Worm (Caenorhabditis elegans) whole organism, young adult: ENCODE data around the gene hlh-8.

ENCODE experiments used
- B0019.2 ChIP-seq: fragments of 200-800 bp; sonication (Bioruptor generic); conservative IDR thresholded peaks from 2 replicates; pipeline ENCODE4 v1.3.6; 2022; ENCODE audit warnings: missing genetic modification reagents, missing genetic modification characterization, missing compliant biosample characterization
- B0336.3 ChIP-seq: fragments of 200-800 bp; sonication (Bioruptor generic); IDR thresholded peaks from 2 replicates; pipeline ENCODE4 v1.3.6; 2022; ENCODE audit warnings: missing genetic modification characterization, missing compliant biosample characterization
- C17E4.6 ChIP-seq: fragments of 200-800 bp; sonication (Bioruptor generic); IDR thresholded peaks from 2 replicates; pipeline ENCODE4 v1.3.6; 2022; ENCODE audit warnings: missing genetic modification reagents, missing genetic modification characterization, missing compliant biosample characterization
- D2030.7 ChIP-seq: fragments of 200-800 bp; sonication (Bioruptor generic); IDR thresholded peaks from 2 replicates; pipeline ENCODE4 v1.3.6; 2022; ENCODE audit warnings: missing genetic modification reagents, missing genetic modification characterization, missing compliant biosample characterization
- F22D6.2 ChIP-seq: sonication (generic microtip); optimal IDR thresholded peaks from 2 replicates; lab custom pipeline; 2016; ENCODE audit warnings: mild to moderate bottlenecking, missing genetic modification characterization, missing compliant biosample characterization
- F39B2.1 ChIP-seq: fragments of 200-800 bp; sonication (Bioruptor generic); IDR thresholded peaks from 2 replicates; pipeline ENCODE4 v1.3.6; 2022; ENCODE audit warnings: missing genetic modification reagents, missing genetic modification characterization, missing compliant biosample characterization
- F49E8.2 ChIP-seq: sonication (generic microtip); optimal IDR thresholded peaks from 3 replicates; lab custom pipeline; 2017; ENCODE audit warnings: missing genetic modification characterization, mild to moderate bottlenecking, missing compliant biosample characterization, antibody characterized with exemption, moderate library complexity; ENCODE audit not compliant: insufficient read depth
- F55B11.4 ChIP-seq: sonication (generic microtip); optimal IDR thresholded peaks from 2 replicates; lab custom pipeline; 2016; ENCODE audit warnings: missing compliant biosample characterization, missing genetic modification characterization, borderline replicate concordance; ENCODE audit not compliant: insufficient read depth
- F57C9.4 ChIP-seq: sonication (generic microtip); optimal IDR thresholded peaks from 2 replicates; lab custom pipeline; 2017; ENCODE audit warnings: mild to moderate bottlenecking, missing genetic modification characterization, missing compliant biosample characterization
- T26A5.8 ChIP-seq: sonication (generic microtip); optimal IDR thresholded peaks from 2 replicates; lab custom pipeline; 2016; ENCODE audit warnings: missing genetic modification characterization, missing compliant biosample characterization
- Y53F4B.3 ChIP-seq: fragments of 200-800 bp; sonication (Bioruptor generic); IDR thresholded peaks from 2 replicates; pipeline ENCODE4 v1.3.6; 2022; ENCODE audit warnings: missing genetic modification reagents, missing genetic modification characterization, missing compliant biosample characterization
- Y95B8A.8 ChIP-seq: fragments of 200-800 bp; sonication (Bioruptor generic); IDR thresholded peaks from 2 replicates; pipeline ENCODE4 v1.3.6; 2022; ENCODE audit warnings: missing genetic modification reagents, missing genetic modification characterization, missing compliant biosample characterization
- ZK185.1 ChIP-seq: sonication (generic microtip); optimal IDR thresholded peaks from 2 replicates; lab custom pipeline; 2016; ENCODE audit warnings: mild to moderate bottlenecking, missing genetic modification characterization, missing compliant biosample characterization; ENCODE audit not compliant: poor library complexity, severe bottlenecking
- ama-1 ChIP-seq, 3 experiments: fragments of 150-350 bp in 1 of 3; sonication (generic microtip) in 2 of 3; optimal IDR thresholded peaks; 2 replicates each; lab custom pipeline; 2014 to 2018; ENCODE audit warnings: missing biosample characterization in 2 of 3, missing genetic modification characterization in 2 of 3, missing genetic modification reagents in 2 of 3
- atf-7 ChIP-seq: sonication (generic microtip); optimal IDR thresholded peaks from 2 replicates; lab custom pipeline; 2017; ENCODE audit warnings: mild to moderate bottlenecking, missing genetic modification characterization, missing compliant biosample characterization
- attf-5 ChIP-seq: fragments of 200-800 bp; sonication (Bioruptor generic); optimal IDR thresholded peaks from 2 replicates; lab custom pipeline; 2018; ENCODE audit warnings: mild to moderate bottlenecking, missing genetic modification characterization, missing compliant biosample characterization
- egrh-3 ChIP-seq: fragments of 200-800 bp; sonication (Bioruptor generic); IDR thresholded peaks from 2 replicates; pipeline ENCODE4 v1.3.6; 2022; ENCODE audit warnings: missing genetic modification reagents, missing genetic modification characterization, missing compliant biosample characterization
- hlh-26 ChIP-seq: fragments of 200-800 bp; sonication (Bioruptor generic); conservative IDR thresholded peaks from 2 replicates; pipeline ENCODE4 v1.3.6; 2022; ENCODE audit warnings: missing genetic modification reagents, missing genetic modification characterization, missing compliant biosample characterization
- let-607 ChIP-seq, 2 experiments: fragments of 200-800 bp in 1 of 2; sonication (Bioruptor generic) in 1 of 2; sonication (generic microtip) in 1 of 2; optimal IDR thresholded peaks; 2 replicates each; lab custom pipeline; 2016 to 2018; ENCODE audit warnings: mild to moderate bottlenecking in 2 of 2, missing compliant biosample characterization in 2 of 2, missing genetic modification characterization in 2 of 2, moderate library complexity in 2 of 2, missing genotype in 1 of 2
- lin-54 ChIP-seq: fragments of 200-800 bp; sonication (Bioruptor generic); optimal IDR thresholded peaks from 2 replicates; lab custom pipeline; 2018; ENCODE audit warnings: mild to moderate bottlenecking, missing genetic modification characterization, missing compliant biosample characterization
- lir-1 ChIP-seq: fragments of 200-800 bp; sonication (Bioruptor generic); conservative IDR thresholded peaks from 2 replicates; pipeline ENCODE4 v1.3.6; 2022; ENCODE audit warnings: missing genetic modification reagents, missing genetic modification characterization, missing compliant biosample characterization
- lsl-1 ChIP-seq: fragments of 200-800 bp; sonication (Bioruptor generic); optimal IDR thresholded peaks from 2 replicates; lab custom pipeline; 2018; ENCODE audit warnings: mild to moderate bottlenecking, missing genetic modification characterization, moderate library complexity, missing compliant biosample characterization
- madf-10 ChIP-seq: sonication (generic microtip); optimal IDR thresholded peaks from 2 replicates; lab custom pipeline; 2016; ENCODE audit warnings: mild to moderate bottlenecking, missing genetic modification characterization, missing compliant biosample characterization
- madf-3 ChIP-seq: fragments of 200-800 bp; sonication (Bioruptor generic); IDR thresholded peaks from 2 replicates; pipeline ENCODE4 v1.3.6; 2022; ENCODE audit warnings: missing genetic modification reagents, missing genetic modification characterization, missing compliant biosample characterization
- madf-6 ChIP-seq: fragments of 200-800 bp; sonication (Bioruptor generic); IDR thresholded peaks from 2 replicates; pipeline ENCODE4 v1.3.6; 2022; ENCODE audit warnings: missing genetic modification reagents, missing genetic modification characterization, missing compliant biosample characterization
- mes-4 ChIP-seq: sonication (generic microtip); optimal IDR thresholded peaks from 2 replicates; lab custom pipeline; 2016; ENCODE audit warnings: missing genotype, missing genetic modification characterization, missing compliant biosample characterization
- nfya-1 ChIP-seq: sonication (generic microtip); optimal IDR thresholded peaks from 2 replicates; lab custom pipeline; 2017; ENCODE audit warnings: antibody characterized with exemption, missing compliant biosample characterization, missing genetic modification characterization, borderline replicate concordance; ENCODE audit not compliant: insufficient read depth
- nhr-27 ChIP-seq: fragments of 200-800 bp; sonication (Bioruptor generic); optimal IDR thresholded peaks from 2 replicates; lab custom pipeline; 2018; ENCODE audit warnings: mild to moderate bottlenecking, missing genetic modification characterization, moderate library complexity, missing compliant biosample characterization
- pbrm-1 ChIP-seq: fragments of 200-800 bp; sonication (Bioruptor generic); IDR thresholded peaks from 2 replicates; pipeline ENCODE4 v1.3.6; 2022; ENCODE audit warnings: missing genetic modification reagents, missing genetic modification characterization, missing compliant biosample characterization
- repo-1 ChIP-seq: sonication (generic microtip); optimal IDR thresholded peaks from 2 replicates; lab custom pipeline; 2017; ENCODE audit warnings: mild to moderate bottlenecking, missing genetic modification characterization, missing compliant biosample characterization
- rpc-1 ChIP-seq, 2 experiments: fragments of 150-350 bp in 1 of 2; sonication (generic microtip) in 1 of 2; optimal IDR thresholded peaks; 2 replicates each; lab custom pipeline; 2014 to 2018; ENCODE audit warnings: missing biosample characterization in 1 of 2, missing genetic modification characterization in 1 of 2, missing genetic modification reagents in 1 of 2, missing genotype in 1 of 2
- sea-2 ChIP-seq: fragments of 200-800 bp; sonication (Bioruptor generic); IDR thresholded peaks from 2 replicates; pipeline ENCODE4 v1.3.6; 2022; ENCODE audit warnings: missing genetic modification characterization, missing compliant biosample characterization
- snpc-1.3 ChIP-seq: sonication (generic microtip); optimal IDR thresholded peaks from 2 replicates; lab custom pipeline; 2017; ENCODE audit warnings: missing genetic modification characterization, mild to moderate bottlenecking, missing compliant biosample characterization, antibody characterized with exemption, moderate library complexity, missing genotype, missing genetic modification reagents; ENCODE audit not compliant: insufficient read depth
- sptf-2 ChIP-seq: fragments of 200-800 bp; sonication (Bioruptor generic); optimal IDR thresholded peaks from 2 replicates; lab custom pipeline; 2018; ENCODE audit warnings: mild to moderate bottlenecking, missing genetic modification characterization, missing compliant biosample characterization
- tbp1 ChIP-seq: fragments of 200-800 bp; sonication (Bioruptor generic); optimal IDR thresholded peaks from 2 replicates; lab custom pipeline; 2018; ENCODE audit warnings: mild to moderate bottlenecking, missing genetic modification characterization, missing compliant biosample characterization
- tbx-9 ChIP-seq: sonication (generic microtip); optimal IDR thresholded peaks from 2 replicates; lab custom pipeline; 2016; ENCODE audit warnings: borderline replicate concordance, missing genetic modification characterization, inconsistent platforms, missing compliant biosample characterization

Gene hlh-8

DNA sequence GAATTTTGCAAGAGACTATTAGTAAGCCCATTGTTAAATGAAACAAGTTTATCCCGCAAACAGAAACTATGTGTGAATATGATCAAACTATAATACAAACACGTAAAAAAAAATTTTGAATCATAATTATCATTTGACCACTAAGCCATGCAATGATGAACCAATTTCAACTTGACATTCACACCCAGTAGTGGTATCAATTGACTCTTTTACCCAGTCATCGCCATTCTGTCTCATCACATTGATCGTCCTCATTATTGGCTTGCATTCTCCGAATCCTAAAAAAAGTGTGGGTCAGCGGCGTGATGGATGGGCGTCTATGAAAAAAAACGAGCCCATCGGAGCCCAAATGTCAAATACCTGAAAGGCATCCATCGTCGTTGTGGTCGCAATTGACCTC is 4.0 kb downstream of the hlh-8 start:
- TF ChIP-seq F57C9.4 (tag; lab: Kevin White, UChicago) (no peak), madf-10 (tag; lab: Kevin White, UChicago) (no peak), ZK185.1 (tag; lab: Kevin White, UChicago) (no peak), let-607 (tag; optimal IDR thresholded peaks at IDR 0.05; lab: Kevin White, UChicago) (no peak), C17E4.6 (GFP tag; lab: Robert Waterston, UW) (no peak), madf-6 (GFP tag; lab: Robert Waterston, UW) (no peak), lsl-1 (GFP tag; lab: Kevin White, UChicago) (no peak), tbx-9 (no peak), tbp1 (GFP tag; lab: Kevin White, UChicago) (no peak), D2030.7 (GFP tag; lab: Robert Waterston, UW) (no peak), Y95B8A.8 (GFP tag; lab: Robert Waterston, UW) (no peak), B0019.2 (no peak), nfya-1 (tag; lab: Kevin White, UChicago) (no peak), madf-3 (GFP tag; lab: Robert Waterston, UW) (no peak)

DNA sequence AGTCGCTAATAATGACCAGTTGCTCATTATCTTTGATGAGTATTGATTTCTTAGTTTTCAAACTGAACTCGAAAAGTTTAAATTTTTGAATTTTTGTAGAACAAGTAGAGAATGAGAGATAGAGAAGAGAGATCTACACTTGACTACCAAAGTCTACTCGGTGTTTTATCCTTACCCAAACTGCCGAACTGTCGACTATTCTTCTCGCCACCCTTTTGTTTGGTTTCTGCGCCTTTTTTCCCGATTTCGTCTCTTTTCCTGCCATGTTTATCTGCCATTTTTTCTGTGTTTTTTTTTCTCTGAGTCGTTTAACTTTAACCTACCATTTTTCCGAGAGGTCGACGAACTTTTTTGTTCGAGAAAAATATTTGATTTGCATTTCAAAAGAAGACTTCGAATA is 6.9 kb downstream of the hlh-8 start, which contains the start of gene C02B8.12:
Gene C02B8.12, minus strand, starts transcription at position 175 of the 400 bp plus-strand sequence.
- no peak for TF ChIP-seq lin-54
- no peak for TF ChIP-seq nhr-27 (tag; lab: Kevin White, UChicago)
- TF ChIP-seq repo-1 (tag; lab: Kevin White, UChicago) = no peak
- TF ChIP-seq Y53F4B.3 (GFP tag; lab: Robert Waterston, UW) = no peak
- no peak for TF ChIP-seq sea-2
- TF ChIP-seq atf-7 (tag; lab: Kevin White, UChicago) = no peak
- TF ChIP-seq F39B2.1 = no peak
- no peak for TF ChIP-seq ama-1 (optimal IDR thresholded peaks at IDR 0.05; lab: Kevin White, UChicago)
- TF ChIP-seq ama-1 (GFP tag; optimal IDR thresholded peaks at IDR 0.05; lab: Kevin White, UChicago) = no peak
- no peak for TF ChIP-seq pbrm-1 (GFP tag; lab: Robert Waterston, UW)
- no peak for TF ChIP-seq T26A5.8 (tag; lab: Kevin White, UChicago)
- TF ChIP-seq F49E8.2 = no peak
- no peak for TF ChIP-seq egrh-3 (GFP tag; lab: Robert Waterston, UW)
- TF ChIP-seq F22D6.2 (tag; lab: Kevin White, UChicago) = no peak
- TF ChIP-seq lir-1 (GFP tag; lab: Robert Waterston, UW) = no peak

DNA sequence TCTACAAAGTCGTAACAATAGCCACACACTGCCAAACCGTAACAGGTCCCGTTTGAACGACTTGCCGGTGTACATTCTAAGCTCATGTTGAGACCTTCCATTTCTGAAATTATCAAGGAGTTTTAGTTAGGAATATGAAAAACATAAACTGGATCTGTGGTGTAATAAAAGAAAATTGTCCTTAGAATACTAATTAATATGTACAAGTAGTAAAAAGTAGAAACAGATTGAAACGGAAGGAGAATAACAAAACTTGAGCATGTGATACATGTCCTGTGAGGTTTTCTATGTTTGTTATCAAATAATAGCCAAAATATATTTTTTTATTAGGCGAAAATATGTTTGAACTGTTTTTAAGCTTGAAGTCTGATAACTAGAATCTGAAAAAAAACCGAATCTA is 13.3 kb downstream of the hlh-8 start, which contains the start of gene frpr-1:
Gene frpr-1, minus strand, starts transcription at position 101 of the 400 bp plus-strand sequence.
- TF ChIP-seq attf-5 = no peak
- TF ChIP-seq F55B11.4 (tag; lab: Kevin White, UChicago) = no peak
- no peak for TF ChIP-seq sptf-2 (GFP tag; lab: Kevin White, UChicago)
- TF ChIP-seq mes-4 (tag; lab: Kevin White, UChicago) = no peak
- no peak for TF ChIP-seq madf-6 (GFP tag; lab: Robert Waterston, UW)
- no peak for TF ChIP-seq snpc-1.3 (tag; lab: Kevin White, UChicago)
- no peak for TF ChIP-seq tbp1 (GFP tag; lab: Kevin White, UChicago)
- TF ChIP-seq rpc-1 (optimal IDR thresholded peaks at IDR 0.05; lab: Kevin White, UChicago) = no peak
- TF ChIP-seq rpc-1 (tag; optimal IDR thresholded peaks at IDR 0.05; lab: Kevin White, UChicago) = no peak
- TF ChIP-seq B0336.3 (GFP tag; lab: Robert Waterston, UW) = no peak
- TF ChIP-seq hlh-26 (GFP tag; lab: Robert Waterston, UW) = no peak
